Fruit fly (Drosophila melanogaster) whole organism, wandering third instar larva: ENCODE results near the gene mRpL17.

Experiments used
- Abd-B ChIP-seq: fragments of >200 bp; optimal IDR thresholded peaks from 2 replicates; lab custom pipeline; 2017; ENCODE audit warnings: missing biosample characterization, missing genetic modification characterization
- CG32264 ChIP-seq: fragments of 200-800 bp; sonication (Bioruptor generic); optimal IDR thresholded peaks from 2 replicates; lab custom pipeline; 2016; ENCODE audit warnings: missing biosample characterization, missing genetic modification characterization
- CG9705 ChIP-seq: fragments of 200-800 bp; sonication (Bioruptor generic); optimal IDR thresholded peaks from 2 replicates; lab custom pipeline; 2018; ENCODE audit warnings: missing biosample characterization, mild to moderate bottlenecking, missing genetic modification characterization
- CrebA ChIP-seq: fragments of 200-800 bp; sonication (Bioruptor generic); optimal IDR thresholded peaks from 2 replicates; lab custom pipeline; 2016; ENCODE audit warnings: missing biosample characterization, mild to moderate bottlenecking, missing genetic modification characterization, borderline replicate concordance
- Dfd ChIP-seq: fragments of >200 bp; optimal IDR thresholded peaks from 2 replicates; lab custom pipeline; 2017; ENCODE audit warnings: missing biosample characterization, missing genetic modification characterization
- Dif ChIP-seq: fragments of 200-275, 200-300 bp; sonication (Bioruptor generic); optimal IDR thresholded peaks from 2 replicates; lab custom pipeline; 2018; ENCODE audit warnings: missing biosample characterization, missing genetic modification characterization; ENCODE audit not compliant: partially characterized antibody
- GATAd ChIP-seq: sonication (Bioruptor generic); optimal IDR thresholded peaks from 2 replicates; lab custom pipeline; 2016; ENCODE audit warnings: missing biosample characterization, missing genetic modification characterization
- HLH106 ChIP-seq: fragments of 200-800 bp; optimal IDR thresholded peaks from 3 replicates; lab custom pipeline; 2019; ENCODE audit warnings: missing biosample characterization, mild to moderate bottlenecking, missing genetic modification characterization, moderate library complexity
- Hnf4 ChIP-seq: fragments of 200-800 bp; sonication (Bioruptor generic); optimal IDR thresholded peaks from 2 replicates; lab custom pipeline; 2016; ENCODE audit warnings: missing biosample characterization, mild to moderate bottlenecking, missing genetic modification characterization
- Hr78 ChIP-seq: fragments of >200 bp; optimal IDR thresholded peaks from 2 replicates; lab custom pipeline; 2017; ENCODE audit warnings: missing biosample characterization, missing genetic modification characterization
- Hr83 ChIP-seq: fragments of 200-300 bp; sonication (Bioruptor generic); optimal IDR thresholded peaks from 2 replicates; lab custom pipeline; 2016; ENCODE audit warnings: missing biosample characterization, mild to moderate bottlenecking, missing genetic modification characterization, moderate library complexity; ENCODE audit not compliant: poor library complexity, severe bottlenecking
- Jra ChIP-seq: sonication (Bioruptor generic); optimal IDR thresholded peaks from 2 replicates; lab custom pipeline; 2016; ENCODE audit warnings: missing biosample characterization, missing genetic modification characterization
- Myc ChIP-seq: fragments of >200 bp; optimal IDR thresholded peaks from 2 replicates; lab custom pipeline; 2017
- N ChIP-seq: fragments of >200 bp; optimal IDR thresholded peaks from 2 replicates; lab custom pipeline; 2018; ENCODE audit warnings: missing biosample characterization, missing external identifiers, missing genetic modification characterization
- OdsH ChIP-seq: fragments of 200-800 bp; sonication (Bioruptor generic); optimal IDR thresholded peaks from 2 replicates; lab custom pipeline; 2016; ENCODE audit warnings: missing biosample characterization, mild to moderate bottlenecking, missing genetic modification characterization
- Vsx2 ChIP-seq: fragments of 200-300, 225-300 bp; sonication (Bioruptor generic); optimal IDR thresholded peaks from 2 replicates; lab custom pipeline; 2018; ENCODE audit warnings: missing biosample characterization, missing genetic modification characterization; ENCODE audit not compliant: partially characterized antibody
- br ChIP-seq: fragments of 200-800 bp; sonication (Bioruptor generic); optimal IDR thresholded peaks from 2 replicates; lab custom pipeline; 2016; ENCODE audit warnings: missing biosample characterization, missing genetic modification characterization
- dl ChIP-seq, 2 experiments: fragments of 175-275, 200-275 bp in 1 of 2; fragments of 200-275 bp in 1 of 2; sonication (Bioruptor generic); optimal IDR thresholded peaks; lab custom pipeline; 2018; ENCODE audit warnings: mild to moderate bottlenecking in 2 of 2, missing biosample characterization in 2 of 2, missing genetic modification characterization in 2 of 2, moderate library complexity in 2 of 2; ENCODE audit not compliant: partially characterized antibody in 2 of 2, insufficient read depth in 1 of 2
- dsf ChIP-seq: sonication (Bioruptor generic); optimal IDR thresholded peaks from 2 replicates; lab custom pipeline; 2016; ENCODE audit warnings: missing biosample characterization, missing genetic modification characterization, borderline replicate concordance
- ey ChIP-seq: fragments of 200-800 bp; sonication (Bioruptor generic); optimal IDR thresholded peaks from 2 replicates; lab custom pipeline; 2016; ENCODE audit warnings: missing biosample characterization, missing genetic modification characterization
- foxo ChIP-seq, 2 experiments: fragments of 200-800 bp; sonication (Bioruptor generic); optimal IDR thresholded peaks; 2 replicates in 1 of 2; 3 replicates in 1 of 2; lab custom pipeline; 2016 to 2017; ENCODE audit warnings: missing biosample characterization in 2 of 2, missing genetic modification characterization in 2 of 2
- fru ChIP-seq: fragments of 200-800 bp; sonication (Bioruptor generic); optimal IDR thresholded peaks from 3 replicates; lab custom pipeline; 2016; ENCODE audit warnings: missing biosample characterization, mild to moderate bottlenecking, missing genetic modification characterization
- h ChIP-seq: fragments of 200-800 bp; sonication (Bioruptor generic); optimal IDR thresholded peaks from 3 replicates; lab custom pipeline; 2016; ENCODE audit warnings: missing biosample characterization, mild to moderate bottlenecking, missing genetic modification characterization
- jim ChIP-seq: fragments of 175-275, 200-325 bp; sonication (Bioruptor generic); optimal IDR thresholded peaks from 2 replicates; lab custom pipeline; 2016; ENCODE audit warnings: missing biosample characterization, mild to moderate bottlenecking, missing genetic modification characterization
- lola ChIP-seq: fragments of >200 bp; optimal IDR thresholded peaks from 2 replicates; lab custom pipeline; 2017; ENCODE audit warnings: missing biosample characterization, missing genetic modification characterization
- rgr ChIP-seq: fragments of 200-800 bp; sonication (Bioruptor generic); optimal IDR thresholded peaks from 3 replicates; lab custom pipeline; 2016; ENCODE audit warnings: missing biosample characterization, mild to moderate bottlenecking, missing genetic modification characterization
- sv ChIP-seq: fragments of 200-800 bp; sonication (Bioruptor generic); optimal IDR thresholded peaks from 3 replicates; lab custom pipeline; 2016; ENCODE audit warnings: missing biosample characterization, missing genetic modification characterization
- tai ChIP-seq: sonication (Bioruptor generic); optimal IDR thresholded peaks from 2 replicates; lab custom pipeline; 2016; ENCODE audit warnings: missing biosample characterization, missing genetic modification characterization
- usp ChIP-seq: fragments of >200 bp; optimal IDR thresholded peaks from 2 replicates; lab custom pipeline; 2017; ENCODE audit warnings: missing biosample characterization, missing genetic modification characterization
- woc ChIP-seq: sonication (Bioruptor generic); optimal IDR thresholded peaks from 2 replicates; lab custom pipeline; 2016; ENCODE audit warnings: missing biosample characterization, mild to moderate bottlenecking, missing genetic modification characterization

mRpL17 gene

DNA sequence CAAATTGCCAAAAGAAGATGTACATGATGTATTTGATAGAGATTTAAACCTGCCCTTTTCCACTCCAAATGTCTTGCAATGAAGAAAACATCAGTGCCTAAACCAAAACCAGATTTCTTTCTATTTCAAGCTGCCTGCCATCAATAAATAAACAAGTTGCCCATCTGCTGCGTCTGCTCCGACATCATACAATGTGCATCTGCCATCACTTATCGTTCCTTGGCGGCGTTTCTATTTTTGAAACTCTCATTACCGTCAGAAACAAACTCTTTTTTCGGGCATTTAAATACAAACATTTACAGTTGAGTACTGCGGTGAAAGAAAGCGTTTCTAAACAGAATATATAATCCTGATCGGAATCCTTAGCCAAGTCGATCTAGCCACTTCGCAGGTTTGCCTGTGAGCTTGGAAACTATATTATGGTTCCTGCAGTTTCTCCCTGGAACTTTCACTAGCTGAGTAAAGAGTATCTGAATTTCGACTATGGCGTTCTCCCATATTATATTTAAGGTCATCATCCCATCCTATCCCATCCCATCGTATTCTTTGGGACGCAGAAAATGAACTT lies 30.3 kb downstream of the mRpL17 start:
- TF ChIP-seq ey (GFP tag; lab: Kevin White, UChicago) = no peak
- TF ChIP-seq h = no peak
- TF ChIP-seq Jra (GFP tag; lab: Kevin White, UChicago) = no peak
- TF ChIP-seq tai = no peak
- no peak for TF ChIP-seq Myc (lab: Kevin White, UChicago)
- TF ChIP-seq CG9705 (GFP tag; lab: Kevin White, UChicago) = no peak
- TF ChIP-seq jim (GFP tag; lab: Kevin White, UChicago) = no peak
- TF ChIP-seq Hnf4 = no peak
- TF ChIP-seq CrebA = no peak
- TF ChIP-seq fru (GFP tag; lab: Kevin White, UChicago) = no peak
- no peak for TF ChIP-seq GATAd (GFP tag; lab: Kevin White, UChicago)

DNA sequence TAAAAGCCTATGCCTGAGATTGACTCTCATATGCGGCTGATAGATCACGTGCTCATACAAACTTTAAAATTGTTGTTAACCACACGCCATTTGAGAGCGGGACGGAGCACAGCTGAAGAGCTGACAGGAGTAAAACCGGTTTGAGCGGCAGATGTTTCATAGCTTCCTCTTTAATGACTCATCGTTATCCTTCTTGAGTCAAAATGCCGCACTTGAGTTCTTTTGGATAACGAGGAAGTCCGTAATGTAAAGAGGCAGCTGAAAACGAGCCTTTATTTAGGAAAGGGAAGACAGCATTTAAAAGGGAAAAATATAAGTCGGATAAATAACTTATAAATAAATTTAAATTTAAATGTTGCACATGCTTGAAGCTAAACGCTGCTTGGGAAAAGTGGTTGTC lies 32.7 kb downstream of the mRpL17 start:
- TF ChIP-seq rgr (no peak), Jra (GFP tag; lab: Kevin White, UChicago) (no peak), Dfd (no peak), OdsH (GFP tag; lab: Kevin White, UChicago) (no peak), jim (GFP tag; lab: Kevin White, UChicago) (no peak), HLH106 (tag; lab: Kevin White, UChicago) (no peak), Hr83 (no peak), woc (no peak), Dif (GFP tag; lab: Kevin White, UChicago) (no peak), dl (GFP tag; optimal IDR thresholded peaks at IDR 0.05; lab: Kevin White, UChicago; ENCODE audit: insufficient read depth in 1 of 2, partially characterized antibody in 2 of 2) (no peak), CG9705 (GFP tag; lab: Kevin White, UChicago) (no peak), Hnf4 (no peak), usp (GFP tag; lab: Kevin White, UChicago) (no peak), sv (GFP tag; lab: Kevin White, UChicago) (no peak), GATAd (GFP tag; lab: Kevin White, UChicago) (no peak), fru (GFP tag; lab: Kevin White, UChicago) (no peak)

DNA sequence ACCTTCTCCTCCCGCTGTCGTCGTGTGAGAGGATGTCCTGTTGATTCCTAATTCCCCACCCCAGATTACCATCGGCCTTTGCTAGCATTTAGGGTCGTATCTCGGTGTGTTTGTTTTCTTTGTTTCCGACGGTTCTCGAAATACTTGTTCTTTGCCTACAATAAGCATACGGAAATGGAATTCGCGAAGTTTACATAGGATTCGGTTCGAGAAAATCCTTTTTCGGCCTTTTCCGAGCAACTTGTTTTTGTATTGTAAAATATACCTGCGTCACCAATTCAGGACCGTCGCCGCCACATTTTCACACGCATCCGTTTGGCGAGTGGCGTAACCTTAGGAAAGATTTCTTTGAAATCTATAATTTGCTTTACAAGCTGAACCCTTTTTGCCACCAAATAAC lies 33.9 kb downstream of the mRpL17 start:
- TF ChIP-seq CrebA (no peak), dl (GFP tag; optimal IDR thresholded peaks at IDR 0.05; lab: Kevin White, UChicago; ENCODE audit: insufficient read depth in 1 of 2, partially characterized antibody in 2 of 2) (no peak), ey (GFP tag; lab: Kevin White, UChicago) (no peak), fru (GFP tag; lab: Kevin White, UChicago) (no peak), jim (GFP tag; lab: Kevin White, UChicago) (no peak), dsf (GFP tag; lab: Kevin White, UChicago) (no peak), Abd-B (GFP tag; lab: Kevin White, UChicago) (no peak), sv (GFP tag; lab: Kevin White, UChicago) (no peak), lola (GFP tag; lab: Kevin White, UChicago) (no peak), woc (no peak), Hr83 (no peak), br (GFP tag; lab: Kevin White, UChicago) (no peak), Vsx2 (no peak), N (GFP tag; lab: Kevin White, UChicago) (no peak), Dfd (no peak), Dif (GFP tag; lab: Kevin White, UChicago) (no peak), CG32264 (no peak)

DNA sequence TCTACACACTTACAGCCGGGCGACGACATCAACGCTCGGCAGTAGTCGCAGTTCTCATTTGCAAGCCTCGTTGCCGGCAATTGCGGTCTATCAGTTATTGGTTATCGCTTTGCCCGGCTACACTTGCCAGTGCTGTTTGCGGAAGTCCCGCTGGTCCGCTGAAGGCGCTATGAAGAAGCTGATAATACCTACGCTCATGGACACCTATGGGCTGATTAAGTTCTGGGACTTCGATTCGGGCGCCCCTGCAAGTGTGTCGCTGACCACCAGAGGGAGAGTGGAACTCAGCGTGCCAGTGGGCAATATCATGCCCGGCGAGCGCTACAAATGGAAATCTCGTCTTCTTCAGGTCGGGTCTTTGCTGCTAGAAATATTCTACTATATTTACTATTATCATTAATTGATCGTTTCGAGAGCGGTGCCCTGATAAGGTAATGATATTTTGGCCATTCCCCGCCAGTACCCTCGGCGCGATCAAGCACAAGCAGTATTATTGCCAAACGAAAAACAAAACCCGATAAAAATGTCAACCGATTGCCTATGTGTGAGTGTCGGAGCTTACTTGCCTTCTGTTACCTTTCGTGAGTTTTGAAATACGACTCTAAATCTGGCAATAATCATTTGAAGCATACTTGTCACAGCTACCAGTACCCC lies 35.5 kb downstream of the mRpL17 start:
- TF ChIP-seq foxo (GFP tag; optimal IDR thresholded peaks at IDR 0.05; lab: Kevin White, UChicago) (no peak), Hr78 (GFP tag; lab: Kevin White, UChicago) (no peak)

DNA sequence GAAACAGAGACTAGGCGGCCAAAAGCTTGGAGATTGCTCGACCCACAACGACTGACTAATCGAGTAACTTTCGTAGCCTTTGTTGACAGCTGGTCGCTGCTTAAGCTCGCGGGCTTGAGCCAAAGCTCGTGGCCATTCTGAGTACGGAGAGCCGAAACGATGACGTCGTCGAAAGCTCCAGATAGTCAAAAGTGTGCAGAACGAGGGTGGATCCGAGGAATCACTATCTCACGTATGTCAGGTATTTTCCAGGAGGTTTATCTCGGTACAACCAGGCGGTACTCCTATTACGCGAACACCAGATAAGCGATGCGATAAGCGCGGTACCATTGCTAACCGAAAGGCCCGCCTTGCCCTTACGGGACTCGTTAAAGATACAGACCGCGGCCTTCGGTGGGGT lies 47.0 kb downstream of the mRpL17 start:
- TF ChIP-seq Hr83 = peak; percentile 50
- peak; percentile 11 for TF ChIP-seq Jra (GFP tag; lab: Kevin White, UChicago)
- TF ChIP-seq tai = no peak
- no peak for TF ChIP-seq Hr78 (GFP tag; lab: Kevin White, UChicago)
